Fruit fly (Drosophila melanogaster) whole organism, pupa: Measurements from ENCODE around the gene lilli.

Experiments used
- CG10348 ChIP-seq: fragments of 200-800 bp; sonication (Bioruptor generic); IDR thresholded peaks from 2 replicates; pipeline ENCODE4 v1.3.6; 2022; ENCODE audit warnings: missing biosample characterization, missing genetic modification characterization
- CG15710 ChIP-seq: fragments of 200-800 bp; sonication (Bioruptor generic); optimal IDR thresholded peaks from 2 replicates; lab custom pipeline; 2018; ENCODE audit warnings: missing biosample characterization, mild to moderate bottlenecking, missing genetic modification characterization, moderate library complexity
- CG4496 ChIP-seq: fragments of 200-800 bp; sonication (Bioruptor generic); IDR thresholded peaks from 3 replicates; pipeline ENCODE4 v1.3.6; 2022; ENCODE audit warnings: missing biosample characterization, missing genetic modification characterization
- EcR ChIP-seq: fragments of 200-800 bp; sonication (Bioruptor generic); optimal IDR thresholded peaks from 3 replicates; lab custom pipeline; 2019; ENCODE audit warnings: missing biosample characterization, missing genetic modification characterization, mild to moderate bottlenecking, moderate library complexity, missing genetic modification reagents
- Ets98B ChIP-seq: fragments of 200-800 bp; sonication (Bioruptor generic); IDR thresholded peaks from 2 replicates; pipeline ENCODE4 v1.3.6; 2022; ENCODE audit warnings: missing biosample characterization, missing genetic modification characterization
- Pif1B ChIP-seq: fragments of 200-800 bp; sonication (Bioruptor generic); optimal IDR thresholded peaks from 3 replicates; lab custom pipeline; 2016; ENCODE audit warnings: missing biosample characterization, missing genetic modification characterization
- rn ChIP-seq: fragments of 200-800 bp; sonication (Bioruptor generic); IDR thresholded peaks from 2 replicates; pipeline ENCODE4 v1.3.6; 2022; ENCODE audit warnings: missing biosample characterization, missing genetic modification characterization

DNA sequence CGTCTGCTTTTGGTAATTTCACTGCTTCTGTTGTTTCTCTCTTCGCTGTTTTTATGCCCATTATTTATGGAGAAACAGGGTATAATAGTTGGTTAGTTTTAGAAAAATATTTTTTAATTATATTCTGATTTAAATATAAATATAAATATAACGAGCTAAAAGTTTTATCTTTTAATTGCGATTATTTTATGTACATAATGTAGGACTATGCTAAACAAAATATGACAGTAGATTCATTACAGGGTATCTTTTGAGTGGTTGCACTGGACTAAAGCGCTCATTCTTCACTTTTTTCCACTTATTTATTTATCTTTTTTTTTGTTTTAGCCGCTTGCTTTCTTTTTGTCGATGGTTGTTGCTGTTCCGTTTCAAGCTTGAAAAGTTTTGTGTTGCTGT is 19.3 kb downstream of the lilli start:
- TF ChIP-seq rn (GFP tag; lab: Robert Waterston, UW), result peak; percentile 50
- peak; percentile 62 for TF ChIP-seq CG15710 (tag; lab: Kevin White, UChicago)
- TF ChIP-seq EcR (GFP tag; lab: Kevin White, UChicago), result no peak
- TF ChIP-seq CG4496 (GFP tag; lab: Robert Waterston, UW), result peak; percentile 41; the same call in 2 of the 3 replicates
- peak; percentile 51; the same call in 1 of the 2 replicates for TF ChIP-seq Ets98B (GFP tag; lab: Robert Waterston, UW)
- no peak for TF ChIP-seq CG10348 (GFP tag; lab: Robert Waterston, UW)
- TF ChIP-seq Pif1B, result peak; percentile 69
